Comparison of ENCODE assay signal across 5 fruit fly cellular contexts in genomic region chr2L:9921401-9921800, dm6.
TF ChIP-seq lines count a peak whose summit lies in the region.

CG4592 (plus strand) TSS chr2L:9921633.

- no peak for TF ChIP-seq CTCF in whole organism, embryonic (GFP tag; optimal IDR thresholded peaks at IDR 0.05; lab: Kevin White, UChicago)

TF ChIP-seq in whole organism, adult, 20 proteins besides CTCF, POLR2A, EP300 and RAD21 (continues in another document):
- TF ChIP-seq kay (GFP tag; lab: Kevin White, UChicago; ENCODE audit: borderline replicate concordance) = peak; percentile 88
- peak; percentile 40 for TF ChIP-seq CG5204 (GFP tag; optimal IDR thresholded peaks at IDR 0.05; lab: Kevin White, UChicago)
- TF ChIP-seq tj (GFP tag; optimal IDR thresholded peaks at IDR 0.05; lab: Kevin White, UChicago) = peak; percentile 56
- TF ChIP-seq Clk (GFP tag; optimal IDR thresholded peaks at IDR 0.05; lab: Kevin White, UChicago) = no peak
- no peak for TF ChIP-seq cnc (optimal IDR thresholded peaks at IDR 0.05; lab: Kevin White, UChicago)
- peak; percentile 51 for TF ChIP-seq Mnt (GFP tag; optimal IDR thresholded peaks at IDR 0.05; lab: Kevin White, UChicago)
- TF ChIP-seq Crg-1 (GFP tag; optimal IDR thresholded peaks at IDR 0.05; lab: Kevin White, UChicago) = no peak
- peak; percentile 24 for TF ChIP-seq cic (GFP tag; optimal IDR thresholded peaks at IDR 0.05; lab: Kevin White, UChicago)
- no peak for TF ChIP-seq ovo (GFP tag; optimal IDR thresholded peaks at IDR 0.05; lab: Kevin White, UChicago)
- peak; percentile 72 for TF ChIP-seq CG33017 (tag; optimal IDR thresholded peaks at IDR 0.05; lab: Kevin White, UChicago)
- TF ChIP-seq CG1620 (GFP tag; optimal IDR thresholded peaks at IDR 0.05; lab: Kevin White, UChicago) = peak; percentile 12
- TF ChIP-seq CG7045 (GFP tag; optimal IDR thresholded peaks at IDR 0.05; lab: Kevin White, UChicago) = peak; percentile 72
- TF ChIP-seq CG11617 (GFP tag; optimal IDR thresholded peaks at IDR 0.05; lab: Kevin White, UChicago) = peak; percentile 79
- TF ChIP-seq Hr96 (GFP tag; optimal IDR thresholded peaks at IDR 0.05; lab: Kevin White, UChicago) = peak; percentile 69
- TF ChIP-seq CG12768 (GFP tag; optimal IDR thresholded peaks at IDR 0.05; lab: Kevin White, UChicago) = peak; percentile 82
- peak; percentile 78 for TF ChIP-seq CG7101 (tag; optimal IDR thresholded peaks at IDR 0.05; lab: Kevin White, UChicago)
- peak; percentile 67 for TF ChIP-seq toe (GFP tag; optimal IDR thresholded peaks at IDR 0.05; lab: Kevin White, UChicago)
- TF ChIP-seq pad (GFP tag; optimal IDR thresholded peaks at IDR 0.05; lab: Kevin White, UChicago) = peak; percentile 25

TF ChIP-seq in whole organism, embryonic, 481 proteins besides CTCF, POLR2A, EP300 and RAD21 (continues in another document):
- TF ChIP-seq Ptx1 (GFP tag; IDR thresholded peaks at IDR 0.05; lab: Robert Waterston, UW) (peak; percentile 43), CG5180 (GFP tag; optimal IDR thresholded peaks at IDR 0.05; lab: Kevin White, UChicago) (no peak), Max (GFP tag; optimal IDR thresholded peaks at IDR 0.05; lab: Kevin White, UChicago) (peak; percentile 7), CG42726 (GFP tag; IDR thresholded peaks at IDR 0.05; lab: Robert Waterston, UW; ENCODE audit: partially characterized antibody) (no peak), MTF-1 (GFP tag; optimal IDR thresholded peaks at IDR 0.05; lab: Kevin White, UChicago; ENCODE audit: borderline replicate concordance) (peak; percentile 26), CG9437 (GFP tag; optimal IDR thresholded peaks at IDR 0.05; lab: Kevin White, UChicago) (peak; percentile 41), CkIIα-i1 (GFP tag; IDR thresholded peaks at IDR 0.05; lab: Robert Waterston, UW) (no peak), Optix (GFP tag; IDR thresholded peaks at IDR 0.05; lab: Robert Waterston, UW) (0 out of 3 replicates have a peak, but pooled peaks have one; percentile 34), CG18011 (GFP tag; optimal IDR thresholded peaks at IDR 0.05; lab: Kevin White, UChicago) (peak; percentile 26), CG8765 (GFP tag; IDR thresholded peaks at IDR 0.05; lab: Robert Waterston, UW) (no peak), trh (GFP tag; optimal IDR thresholded peaks at IDR 0.05; lab: Kevin White, UChicago) (no peak), CG12391 (tag; optimal IDR thresholded peaks at IDR 0.05; lab: Kevin White, UChicago) (peak; percentile 70), E2f1 (GFP tag; IDR thresholded peaks at IDR 0.05; lab: Robert Waterston, UW) (no peak), schlank (tag; optimal IDR thresholded peaks at IDR 0.05; lab: Kevin White, UChicago) (peak; percentile 39), Hmx (GFP tag; optimal IDR thresholded peaks at IDR 0.05; lab: Kevin White, UChicago) (peak; percentile 25), CG15479 (GFP tag; optimal IDR thresholded peaks at IDR 0.05; lab: Kevin White, UChicago) (no peak), Hand (GFP tag; optimal IDR thresholded peaks at IDR 0.05; lab: Kevin White, UChicago) (peak; percentile 6), Lhr (GFP tag; optimal IDR thresholded peaks at IDR 0.05; lab: Kevin White, UChicago) (no peak)

TF ChIP-seq in whole organism, prepupa, 60 proteins besides CTCF, POLR2A, EP300 and RAD21 (continues in another document):
- TF ChIP-seq Sox14 (GFP tag; optimal IDR thresholded peaks at IDR 0.05; lab: Kevin White, UChicago) (peak; percentile 74), CG15336 (GFP tag; IDR thresholded peaks at IDR 0.05; lab: Robert Waterston, UW) (peak; percentile 83), Ets21C (GFP tag; optimal IDR thresholded peaks at IDR 0.05; lab: Kevin White, UChicago) (no peak), CG4318 (GFP tag; optimal IDR thresholded peaks at IDR 0.05; lab: Kevin White, UChicago) (peak; percentile 28), Smox (GFP tag; optimal IDR thresholded peaks at IDR 0.05; lab: Kevin White, UChicago) (peak; percentile 81), CG8119 (GFP tag; IDR thresholded peaks at IDR 0.05; lab: Robert Waterston, UW) (peak; percentile 73), cyc (GFP tag; optimal IDR thresholded peaks at IDR 0.05; lab: Kevin White, UChicago) (peak; percentile 69), Gug (GFP tag; IDR thresholded peaks at IDR 0.05; lab: Robert Waterston, UW) (peak; percentile 31; the same call in 1 of the 2 replicates), CG6808 (GFP tag; optimal IDR thresholded peaks at IDR 0.05; lab: Kevin White, UChicago) (peak; percentile 62), CG11294 (GFP tag; IDR thresholded peaks at IDR 0.05; lab: Robert Waterston, UW) (peak; percentile 13; the same call in 1 of the 2 replicates), CG11902 (GFP tag; optimal IDR thresholded peaks at IDR 0.05; lab: Kevin White, UChicago) (peak; percentile 8), CG6163 (GFP tag; IDR thresholded peaks at IDR 0.05; lab: Robert Waterston, UW) (peak; percentile 84), spab (GFP tag; optimal IDR thresholded peaks at IDR 0.05; lab: Kevin White, UChicago) (peak; percentile 44), OdsH (GFP tag; optimal IDR thresholded peaks at IDR 0.05; lab: Kevin White, UChicago) (no peak), dsx (GFP tag; optimal IDR thresholded peaks at IDR 0.05; lab: Kevin White, UChicago; ENCODE audit: poor library complexity, severe bottlenecking) (peak; percentile 63), salr (GFP tag; optimal IDR thresholded peaks at IDR 0.05; lab: Kevin White, UChicago) (peak in 1 of 2 experiments; percentile 68), CG8319 (GFP tag; optimal IDR thresholded peaks at IDR 0.05; lab: Kevin White, UChicago) (peak; percentile 5), CG8632 (GFP tag; optimal IDR thresholded peaks at IDR 0.05; lab: Kevin White, UChicago) (peak; percentile 70), achi (GFP tag; optimal IDR thresholded peaks at IDR 0.05; lab: Kevin White, UChicago) (peak; percentile 77)

TF ChIP-seq in whole organism, pupa, 21 proteins besides CTCF, POLR2A, EP300 and RAD21:
- peak; percentile 82; the same call in 2 of the 3 replicates for TF ChIP-seq fd96Ca (GFP tag; IDR thresholded peaks at IDR 0.05; lab: Robert Waterston, UW)
- no peak for TF ChIP-seq CG8301 (tag; optimal IDR thresholded peaks at IDR 0.05; lab: Kevin White, UChicago)
- TF ChIP-seq CG8159 (tag; optimal IDR thresholded peaks at IDR 0.05; lab: Kevin White, UChicago) = peak; percentile 65
- peak; percentile 68 for TF ChIP-seq CG34367 (tag; optimal IDR thresholded peaks at IDR 0.05; lab: Kevin White, UChicago)
- TF ChIP-seq CG10348 (GFP tag; IDR thresholded peaks at IDR 0.05; lab: Robert Waterston, UW) = no peak
- TF ChIP-seq CG12605 (GFP tag; IDR thresholded peaks at IDR 0.05; lab: Robert Waterston, UW) = peak; percentile 66
- peak; percentile 77 for TF ChIP-seq Pif1B (GFP tag; optimal IDR thresholded peaks at IDR 0.05; lab: Kevin White, UChicago)
- TF ChIP-seq Pif1A (GFP tag; optimal IDR thresholded peaks at IDR 0.05; lab: Kevin White, UChicago) = peak; percentile 81
- no peak for TF ChIP-seq EcR (GFP tag; optimal IDR thresholded peaks at IDR 0.05; lab: Kevin White, UChicago)
- TF ChIP-seq CG9948 (tag; optimal IDR thresholded peaks at IDR 0.05; lab: Kevin White, UChicago) = peak; percentile 54
- no peak for TF ChIP-seq CG17806 (tag; optimal IDR thresholded peaks at IDR 0.05; lab: Kevin White, UChicago)
- no peak for TF ChIP-seq Snoo (tag; optimal IDR thresholded peaks at IDR 0.05; lab: Kevin White, UChicago)
- TF ChIP-seq CG14655 (GFP tag; optimal IDR thresholded peaks at IDR 0.05; lab: Kevin White, UChicago) = no peak
- peak; percentile 84 for TF ChIP-seq Ets98B (GFP tag; IDR thresholded peaks at IDR 0.05; lab: Robert Waterston, UW)
- TF ChIP-seq CG32121 (GFP tag; IDR thresholded peaks at IDR 0.05; lab: Robert Waterston, UW) = peak; percentile 82
- TF ChIP-seq gl (tag; optimal IDR thresholded peaks at IDR 0.05; lab: Kevin White, UChicago) = peak; percentile 36
- TF ChIP-seq CG13204 (GFP tag; optimal IDR thresholded peaks at IDR 0.05; lab: Kevin White, UChicago) = no peak
- TF ChIP-seq CG15710 (tag; optimal IDR thresholded peaks at IDR 0.05; lab: Kevin White, UChicago) = no peak
- no peak for TF ChIP-seq rn (GFP tag; IDR thresholded peaks at IDR 0.05; lab: Robert Waterston, UW)
- peak; percentile 87 for TF ChIP-seq CG4496 (GFP tag; IDR thresholded peaks at IDR 0.05; lab: Robert Waterston, UW)
- TF ChIP-seq D1 (tag; optimal IDR thresholded peaks at IDR 0.05; lab: Kevin White, UChicago) = peak; percentile 2

TF ChIP-seq in whole organism, wandering third instar larva, 38 proteins besides CTCF, POLR2A, EP300 and RAD21 (continues in another document):
- TF ChIP-seq woc (GFP tag; optimal IDR thresholded peaks at IDR 0.05; lab: Kevin White, UChicago) = peak; percentile 52
- no peak for TF ChIP-seq fru (GFP tag; optimal IDR thresholded peaks at IDR 0.05; lab: Kevin White, UChicago)
- no peak for TF ChIP-seq rgr (GFP tag; optimal IDR thresholded peaks at IDR 0.05; lab: Kevin White, UChicago)
- TF ChIP-seq Hr83 (GFP tag; optimal IDR thresholded peaks at IDR 0.05; lab: Kevin White, UChicago; ENCODE audit: poor library complexity, severe bottlenecking) = peak; percentile 60
- peak; percentile 62 for TF ChIP-seq OdsH (GFP tag; optimal IDR thresholded peaks at IDR 0.05; lab: Kevin White, UChicago)
- TF ChIP-seq CG9705 (GFP tag; optimal IDR thresholded peaks at IDR 0.05; lab: Kevin White, UChicago) = peak; percentile 43
- TF ChIP-seq dl (GFP tag; optimal IDR thresholded peaks at IDR 0.05; lab: Kevin White, UChicago; ENCODE audit: insufficient read depth in 1 of 2, partially characterized antibody in 2 of 2) = no peak
- TF ChIP-seq CrebA (GFP tag; optimal IDR thresholded peaks at IDR 0.05; lab: Kevin White, UChicago; ENCODE audit: borderline replicate concordance) = no peak
- TF ChIP-seq psq (GFP tag; optimal IDR thresholded peaks at IDR 0.05; lab: Kevin White, UChicago) = peak; percentile 39
- peak in 1 of 2 experiments; percentile 81 for TF ChIP-seq foxo (GFP tag; optimal IDR thresholded peaks at IDR 0.05; lab: Kevin White, UChicago)
- TF ChIP-seq dmrt93B (GFP tag; optimal IDR thresholded peaks at IDR 0.05; lab: Kevin White, UChicago) = peak; percentile 25
- peak; percentile 19 for TF ChIP-seq CG32264 (GFP tag; optimal IDR thresholded peaks at IDR 0.05; lab: Kevin White, UChicago)
- TF ChIP-seq h (GFP tag; optimal IDR thresholded peaks at IDR 0.05; lab: Kevin White, UChicago) = peak; percentile 78
- TF ChIP-seq ey (GFP tag; optimal IDR thresholded peaks at IDR 0.05; lab: Kevin White, UChicago) = no peak
- no peak for TF ChIP-seq tai (GFP tag; optimal IDR thresholded peaks at IDR 0.05; lab: Kevin White, UChicago)
- peak; percentile 26 for TF ChIP-seq Jra (GFP tag; optimal IDR thresholded peaks at IDR 0.05; lab: Kevin White, UChicago)
- TF ChIP-seq sage (GFP tag; optimal IDR thresholded peaks at IDR 0.05; lab: Kevin White, UChicago) = no peak
- no peak for TF ChIP-seq dsf (GFP tag; optimal IDR thresholded peaks at IDR 0.05; lab: Kevin White, UChicago; ENCODE audit: borderline replicate concordance)
- no peak for TF ChIP-seq GATAd (GFP tag; optimal IDR thresholded peaks at IDR 0.05; lab: Kevin White, UChicago)
- no peak for TF ChIP-seq Abd-B (GFP tag; optimal IDR thresholded peaks at IDR 0.05; lab: Kevin White, UChicago)
- TF ChIP-seq pan (optimal IDR thresholded peaks at IDR 0.05; lab: Kevin White, UChicago) = no peak
- peak; percentile 73 for TF ChIP-seq HLH106 (tag; optimal IDR thresholded peaks at IDR 0.05; lab: Kevin White, UChicago)
- no peak for TF ChIP-seq Sp1 (GFP tag; optimal IDR thresholded peaks at IDR 0.05; lab: Kevin White, UChicago)
